Fruit fly (Drosophila melanogaster) whole organism, wandering third instar larva: ENCODE measurements around the gene CG43998.
A peak's percentile ranks its signal among the peaks of the same experiment; 100 is the strongest.

Experiments
- Abd-B ChIP-seq: fragments of >200 bp; optimal IDR thresholded peaks from 2 replicates; lab custom pipeline; 2017; ENCODE audit warnings: missing biosample characterization, missing genetic modification characterization
- CG32264 ChIP-seq: fragments of 200-800 bp; sonication (Bioruptor generic); optimal IDR thresholded peaks from 2 replicates; lab custom pipeline; 2016; ENCODE audit warnings: missing biosample characterization, missing genetic modification characterization
- CG9705 ChIP-seq: fragments of 200-800 bp; sonication (Bioruptor generic); optimal IDR thresholded peaks from 2 replicates; lab custom pipeline; 2018; ENCODE audit warnings: missing biosample characterization, mild to moderate bottlenecking, missing genetic modification characterization
- CrebA ChIP-seq: fragments of 200-800 bp; sonication (Bioruptor generic); optimal IDR thresholded peaks from 2 replicates; lab custom pipeline; 2016; ENCODE audit warnings: missing biosample characterization, mild to moderate bottlenecking, missing genetic modification characterization, borderline replicate concordance
- Dfd ChIP-seq: fragments of >200 bp; optimal IDR thresholded peaks from 2 replicates; lab custom pipeline; 2017; ENCODE audit warnings: missing biosample characterization, missing genetic modification characterization
- Dif ChIP-seq: fragments of 200-275, 200-300 bp; sonication (Bioruptor generic); optimal IDR thresholded peaks from 2 replicates; lab custom pipeline; 2018; ENCODE audit warnings: missing biosample characterization, missing genetic modification characterization; ENCODE audit not compliant: partially characterized antibody
- GATAd ChIP-seq: sonication (Bioruptor generic); optimal IDR thresholded peaks from 2 replicates; lab custom pipeline; 2016; ENCODE audit warnings: missing biosample characterization, missing genetic modification characterization
- HLH106 ChIP-seq: fragments of 200-800 bp; optimal IDR thresholded peaks from 3 replicates; lab custom pipeline; 2019; ENCODE audit warnings: missing biosample characterization, mild to moderate bottlenecking, missing genetic modification characterization, moderate library complexity
- Hnf4 ChIP-seq: fragments of 200-800 bp; sonication (Bioruptor generic); optimal IDR thresholded peaks from 2 replicates; lab custom pipeline; 2016; ENCODE audit warnings: missing biosample characterization, mild to moderate bottlenecking, missing genetic modification characterization
- Hr78 ChIP-seq: fragments of >200 bp; optimal IDR thresholded peaks from 2 replicates; lab custom pipeline; 2017; ENCODE audit warnings: missing biosample characterization, missing genetic modification characterization
- Hr83 ChIP-seq: fragments of 200-300 bp; sonication (Bioruptor generic); optimal IDR thresholded peaks from 2 replicates; lab custom pipeline; 2016; ENCODE audit warnings: missing biosample characterization, mild to moderate bottlenecking, missing genetic modification characterization, moderate library complexity; ENCODE audit not compliant: poor library complexity, severe bottlenecking
- Jra ChIP-seq: sonication (Bioruptor generic); optimal IDR thresholded peaks from 2 replicates; lab custom pipeline; 2016; ENCODE audit warnings: missing biosample characterization, missing genetic modification characterization
- Mio ChIP-seq: sonication (Bioruptor generic); optimal IDR thresholded peaks from 2 replicates; lab custom pipeline; 2016; ENCODE audit warnings: missing biosample characterization, missing genetic modification characterization
- Myc ChIP-seq: fragments of >200 bp; optimal IDR thresholded peaks from 2 replicates; lab custom pipeline; 2017
- N ChIP-seq: fragments of >200 bp; optimal IDR thresholded peaks from 2 replicates; lab custom pipeline; 2018; ENCODE audit warnings: missing biosample characterization, missing external identifiers, missing genetic modification characterization
- OdsH ChIP-seq: fragments of 200-800 bp; sonication (Bioruptor generic); optimal IDR thresholded peaks from 2 replicates; lab custom pipeline; 2016; ENCODE audit warnings: missing biosample characterization, mild to moderate bottlenecking, missing genetic modification characterization
- Rel ChIP-seq, 2 experiments: fragments of 200-800 bp; sonication (Bioruptor generic) in 1 of 2; optimal IDR thresholded peaks; 2 replicates in 1 of 2; 3 replicates in 1 of 2; lab custom pipeline; 2016 to 2019; ENCODE audit warnings: mild to moderate bottlenecking in 2 of 2, missing biosample characterization in 2 of 2, missing genetic modification characterization in 2 of 2, moderate library complexity in 1 of 2
- Sp1 ChIP-seq: fragments of 200-800 bp; sonication (Bioruptor generic); optimal IDR thresholded peaks from 3 replicates; lab custom pipeline; 2019; ENCODE audit warnings: missing biosample characterization, mild to moderate bottlenecking, missing genetic modification characterization, moderate library complexity
- Vsx2 ChIP-seq: fragments of 200-300, 225-300 bp; sonication (Bioruptor generic); optimal IDR thresholded peaks from 2 replicates; lab custom pipeline; 2018; ENCODE audit warnings: missing biosample characterization, missing genetic modification characterization; ENCODE audit not compliant: partially characterized antibody
- br ChIP-seq: fragments of 200-800 bp; sonication (Bioruptor generic); optimal IDR thresholded peaks from 2 replicates; lab custom pipeline; 2016; ENCODE audit warnings: missing biosample characterization, missing genetic modification characterization
- brk ChIP-seq: fragments of 200-800 bp; sonication (Bioruptor generic); optimal IDR thresholded peaks from 2 replicates; lab custom pipeline; 2016; ENCODE audit warnings: missing biosample characterization, mild to moderate bottlenecking, missing genetic modification characterization
- dl ChIP-seq, 2 experiments: fragments of 175-275, 200-275 bp in 1 of 2; fragments of 200-275 bp in 1 of 2; sonication (Bioruptor generic); optimal IDR thresholded peaks; lab custom pipeline; 2018; ENCODE audit warnings: mild to moderate bottlenecking in 2 of 2, missing biosample characterization in 2 of 2, missing genetic modification characterization in 2 of 2, moderate library complexity in 2 of 2; ENCODE audit not compliant: partially characterized antibody in 2 of 2, insufficient read depth in 1 of 2
- dmrt93B ChIP-seq: fragments of 200-800 bp; sonication (Bioruptor generic); optimal IDR thresholded peaks from 2 replicates; lab custom pipeline; 2018; ENCODE audit warnings: missing biosample characterization, mild to moderate bottlenecking, missing genetic modification characterization
- dsf ChIP-seq: sonication (Bioruptor generic); optimal IDR thresholded peaks from 2 replicates; lab custom pipeline; 2016; ENCODE audit warnings: missing biosample characterization, missing genetic modification characterization, borderline replicate concordance
- ey ChIP-seq: fragments of 200-800 bp; sonication (Bioruptor generic); optimal IDR thresholded peaks from 2 replicates; lab custom pipeline; 2016; ENCODE audit warnings: missing biosample characterization, missing genetic modification characterization
- foxo ChIP-seq, 2 experiments: fragments of 200-800 bp; sonication (Bioruptor generic); optimal IDR thresholded peaks; 2 replicates in 1 of 2; 3 replicates in 1 of 2; lab custom pipeline; 2016 to 2017; ENCODE audit warnings: missing biosample characterization in 2 of 2, missing genetic modification characterization in 2 of 2
- fru ChIP-seq: fragments of 200-800 bp; sonication (Bioruptor generic); optimal IDR thresholded peaks from 3 replicates; lab custom pipeline; 2016; ENCODE audit warnings: missing biosample characterization, mild to moderate bottlenecking, missing genetic modification characterization
- h ChIP-seq: fragments of 200-800 bp; sonication (Bioruptor generic); optimal IDR thresholded peaks from 3 replicates; lab custom pipeline; 2016; ENCODE audit warnings: missing biosample characterization, mild to moderate bottlenecking, missing genetic modification characterization
- jim ChIP-seq: fragments of 175-275, 200-325 bp; sonication (Bioruptor generic); optimal IDR thresholded peaks from 2 replicates; lab custom pipeline; 2016; ENCODE audit warnings: missing biosample characterization, mild to moderate bottlenecking, missing genetic modification characterization
- lola ChIP-seq: fragments of >200 bp; optimal IDR thresholded peaks from 2 replicates; lab custom pipeline; 2017; ENCODE audit warnings: missing biosample characterization, missing genetic modification characterization
- pan ChIP-seq: fragments of >200 bp; optimal IDR thresholded peaks from 2 replicates; lab custom pipeline; 2017
- psq ChIP-seq: fragments of 200-800 bp; sonication (Bioruptor generic); optimal IDR thresholded peaks from 3 replicates; lab custom pipeline; 2017; ENCODE audit warnings: missing biosample characterization, mild to moderate bottlenecking, missing genetic modification characterization, moderate library complexity
- rgr ChIP-seq: fragments of 200-800 bp; sonication (Bioruptor generic); optimal IDR thresholded peaks from 3 replicates; lab custom pipeline; 2016; ENCODE audit warnings: missing biosample characterization, mild to moderate bottlenecking, missing genetic modification characterization
- sage ChIP-seq: fragments of 200-800 bp; sonication (Bioruptor generic); optimal IDR thresholded peaks from 2 replicates; lab custom pipeline; 2016; ENCODE audit warnings: missing biosample characterization, mild to moderate bottlenecking, missing genetic modification characterization
- sv ChIP-seq: fragments of 200-800 bp; sonication (Bioruptor generic); optimal IDR thresholded peaks from 3 replicates; lab custom pipeline; 2016; ENCODE audit warnings: missing biosample characterization, missing genetic modification characterization
- tai ChIP-seq: sonication (Bioruptor generic); optimal IDR thresholded peaks from 2 replicates; lab custom pipeline; 2016; ENCODE audit warnings: missing biosample characterization, missing genetic modification characterization
- usp ChIP-seq: fragments of >200 bp; optimal IDR thresholded peaks from 2 replicates; lab custom pipeline; 2017; ENCODE audit warnings: missing biosample characterization, missing genetic modification characterization
- woc ChIP-seq: sonication (Bioruptor generic); optimal IDR thresholded peaks from 2 replicates; lab custom pipeline; 2016; ENCODE audit warnings: missing biosample characterization, mild to moderate bottlenecking, missing genetic modification characterization

Gene CG43998

dm6 chr3R:23958091-23958838, 29.5 kb upstream of the CG43998 start, which contains the start of the genes GluProRS and AP-1sigma (continued):
- TF ChIP-seq Sp1 (GFP tag; lab: Kevin White, UChicago), result peak; percentile 85
- peak; percentile 91 for TF ChIP-seq HLH106 (tag; lab: Kevin White, UChicago)
- TF ChIP-seq Dfd (GFP tag; lab: Kevin White, UChicago), result no peak
- peak; percentile 65 for TF ChIP-seq sage (GFP tag; lab: Kevin White, UChicago)

- peak; percentile 41 for TF ChIP-seq woc
- peak; percentile 17 for TF ChIP-seq Vsx2 (GFP tag; lab: Kevin White, UChicago)
- no peak for TF ChIP-seq sage (GFP tag; lab: Kevin White, UChicago)
- peak; percentile 52 for TF ChIP-seq Dif (GFP tag; lab: Kevin White, UChicago)
- TF ChIP-seq dl (GFP tag; optimal IDR thresholded peaks at IDR 0.05; lab: Kevin White, UChicago; ENCODE audit: insufficient read depth in 1 of 2, partially characterized antibody in 2 of 2), result peak; percentile 13 to 54
Observed at dm6 chr3R:23955380-23955779, 26.6 kb upstream of the CG43998 start.

DNA sequence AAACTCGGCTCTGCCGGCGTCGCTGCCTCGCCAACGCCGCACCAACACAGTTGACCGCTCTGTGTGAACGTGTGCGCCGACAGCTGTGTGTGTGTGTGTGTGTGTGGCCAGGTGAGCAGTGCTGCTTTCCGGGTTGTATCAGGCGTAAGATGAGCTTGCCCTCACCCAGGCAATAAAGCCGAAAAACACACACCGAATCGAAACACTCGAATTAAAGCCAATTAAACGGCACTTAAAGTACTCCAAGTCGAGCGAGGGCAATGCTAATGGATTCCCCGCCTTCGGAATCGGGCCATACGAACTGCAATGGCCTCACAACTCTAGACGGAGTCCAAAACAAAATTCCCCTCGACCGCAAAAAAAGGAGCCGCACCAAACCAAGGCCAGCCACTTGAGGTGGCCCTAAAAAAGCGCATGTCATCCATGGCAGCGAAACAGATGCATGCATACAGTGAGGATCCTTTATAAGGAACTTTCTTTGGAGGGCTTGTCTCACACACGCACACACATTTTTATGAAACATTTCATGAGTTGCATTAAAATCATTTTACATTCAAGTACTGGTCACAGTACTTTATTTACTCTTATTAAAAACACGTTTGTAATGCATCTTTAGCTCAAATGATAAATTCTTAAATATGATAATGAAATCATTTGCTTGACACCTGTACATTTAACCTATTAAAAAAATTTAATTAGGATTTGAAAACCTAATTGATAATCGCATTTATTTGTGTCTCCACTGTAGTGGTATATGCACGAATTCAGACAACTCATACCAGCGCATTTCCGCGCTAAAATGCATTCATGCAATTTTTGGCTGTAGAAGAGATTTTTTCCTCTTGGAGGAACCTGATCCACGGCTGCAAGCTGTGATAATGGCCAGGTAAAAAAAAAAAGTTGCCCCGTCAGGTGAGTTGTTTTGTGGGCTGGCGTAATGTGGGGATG, 19.9 kb upstream of the CG43998 start:
- TF ChIP-seq usp (GFP tag; lab: Kevin White, UChicago) (no peak), tai (GFP tag; lab: Kevin White, UChicago) (no peak), sv (GFP tag; lab: Kevin White, UChicago) (no peak), fru (GFP tag; lab: Kevin White, UChicago) (peak; percentile 94), Dif (GFP tag; lab: Kevin White, UChicago) (peak; percentile 15), Mio (GFP tag; lab: Kevin White, UChicago) (peak; percentile 17), rgr (GFP tag; lab: Kevin White, UChicago) (peak; percentile 88), woc (peak; percentile 96), Myc (lab: Kevin White, UChicago) (no peak), Rel (GFP tag; optimal IDR thresholded peaks at IDR 0.05; lab: Kevin White, UChicago) (peak; percentile 89), Rel (tag; optimal IDR thresholded peaks at IDR 0.05; lab: Kevin White, UChicago) (peak; percentile 94), CrebA (GFP tag; lab: Kevin White, UChicago) (no peak), jim (GFP tag; lab: Kevin White, UChicago) (no peak), lola (GFP tag; lab: Kevin White, UChicago) (no peak), Jra (GFP tag; lab: Kevin White, UChicago) (peak; percentile 84), Vsx2 (GFP tag; lab: Kevin White, UChicago) (peak; percentile 66), GATAd (GFP tag; lab: Kevin White, UChicago) (no peak), dl (GFP tag; optimal IDR thresholded peaks at IDR 0.05; lab: Kevin White, UChicago; ENCODE audit: insufficient read depth in 1 of 2, partially characterized antibody in 2 of 2) (peak in 1 of 2 experiments; percentile 37), br (GFP tag; lab: Kevin White, UChicago) (peak; percentile 91), foxo (GFP tag; optimal IDR thresholded peaks at IDR 0.05; lab: Kevin White, UChicago) (peak; percentile 75 to 94), N (GFP tag; lab: Kevin White, UChicago) (no peak), Dfd (GFP tag; lab: Kevin White, UChicago) (no peak), dsf (GFP tag; lab: Kevin White, UChicago) (peak; percentile 50), Hnf4 (GFP tag; lab: Kevin White, UChicago) (peak; percentile 85), ey (GFP tag; lab: Kevin White, UChicago) (peak; percentile 95), OdsH (GFP tag; lab: Kevin White, UChicago) (peak; percentile 93), Sp1 (GFP tag; lab: Kevin White, UChicago) (peak; percentile 96), CG32264 (GFP tag; lab: Kevin White, UChicago) (peak; percentile 82), pan (lab: Kevin White, UChicago) (no peak), HLH106 (tag; lab: Kevin White, UChicago) (peak; percentile 96), brk (peak; percentile 77), Hr83 (GFP tag; lab: Kevin White, UChicago) (no peak), dmrt93B (GFP tag; lab: Kevin White, UChicago) (peak; percentile 86), psq (GFP tag; lab: Kevin White, UChicago) (peak; percentile 86), Abd-B (GFP tag; lab: Kevin White, UChicago) (no peak), h (peak; percentile 92), Hr78 (GFP tag; lab: Kevin White, UChicago) (no peak), CG9705 (GFP tag; lab: Kevin White, UChicago) (peak; percentile 90), sage (GFP tag; lab: Kevin White, UChicago) (peak; percentile 85)
- TF ChIP-seq, all 38 proteins: peak for 24
